Fruit fly (Drosophila melanogaster): Measurements from ENCODE around the gene Arts.

Gene Arts

DNA sequence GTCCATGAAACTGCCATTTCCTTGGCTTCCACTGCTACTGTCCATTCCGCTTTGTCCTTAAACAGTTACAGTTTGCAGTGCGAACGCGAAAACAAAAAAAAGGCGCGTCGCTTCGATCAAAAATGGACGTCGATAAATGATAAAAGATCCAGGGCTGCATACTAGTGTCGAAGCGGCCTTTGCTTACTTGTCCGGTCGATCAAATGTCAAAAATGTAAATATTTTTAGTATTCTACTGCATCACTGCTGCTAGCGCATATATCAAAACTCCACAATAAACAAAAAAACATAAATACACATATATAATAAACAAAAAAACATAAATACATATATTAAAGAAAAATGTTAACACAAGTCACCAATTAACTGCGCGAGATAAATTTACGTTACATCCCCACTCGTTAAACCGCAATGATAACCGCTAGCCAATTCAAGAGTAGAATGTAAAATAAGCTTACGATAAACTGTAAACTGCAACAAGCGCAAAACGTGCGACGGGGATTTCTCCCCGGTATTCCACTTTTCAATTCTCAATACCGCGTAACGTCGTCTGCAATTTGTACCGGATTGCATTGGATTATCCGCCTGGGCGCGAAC lies 7.6 kb upstream of the Arts start, which contains the start of the genes spd-2 and Apl (continued):
- TF ChIP-seq CG3847 (GFP tag; IDR thresholded peaks at IDR 0.05) (no peak), Dad (GFP tag; optimal IDR thresholded peaks at IDR 0.05) (no peak), CTCF (GFP tag; optimal IDR thresholded peaks at IDR 0.05) (peak; percentile 68), Lpt (GFP tag; optimal IDR thresholded peaks at IDR 0.05) (no peak), Sox102F (GFP tag; optimal IDR thresholded peaks at IDR 0.05) (no peak), CG1832 (GFP tag; optimal IDR thresholded peaks at IDR 0.05) (no peak), caup (GFP tag; optimal IDR thresholded peaks at IDR 0.05; ENCODE audit: severe bottlenecking) (no peak), CG1024 (GFP tag; IDR thresholded peaks at IDR 0.05) (no peak), kay (GFP tag; optimal IDR thresholded peaks at IDR 0.05) (no peak), scrt (GFP tag; optimal IDR thresholded peaks at IDR 0.05) (no peak), CG11504 (tag; optimal IDR thresholded peaks at IDR 0.05) (no peak), ERR (GFP tag; optimal IDR thresholded peaks at IDR 0.05) (no peak), CG18262 (tag; optimal IDR thresholded peaks at IDR 0.05) (no peak), CG34376 (GFP tag; optimal IDR thresholded peaks at IDR 0.05) (no peak), BEAF-32 (GFP tag; optimal IDR thresholded peaks at IDR 0.05) (peak; percentile 28), D19B (GFP tag; optimal IDR thresholded peaks at IDR 0.05) (no peak), btn (GFP tag; optimal IDR thresholded peaks at IDR 0.05) (no peak), CG4282 (GFP tag; optimal IDR thresholded peaks at IDR 0.05) (no peak), grn (GFP tag; optimal IDR thresholded peaks at IDR 0.05) (no peak), tap (tag; optimal IDR thresholded peaks at IDR 0.05) (no peak), CG12219 (GFP tag; optimal IDR thresholded peaks at IDR 0.05) (no peak), run (tag; optimal IDR thresholded peaks at IDR 0.05) (no peak), otp (GFP tag; IDR thresholded peaks at IDR 0.05) (no peak), CG6854 (GFP tag; optimal IDR thresholded peaks at IDR 0.05) (no peak), ham (GFP tag; IDR thresholded peaks at IDR 0.05) (no peak), Meics (GFP tag; optimal IDR thresholded peaks at IDR 0.05) (no peak), Ptx1 (GFP tag; IDR thresholded peaks at IDR 0.05) (no peak), CG31365 (tag; optimal IDR thresholded peaks at IDR 0.05) (no peak), Opbp (GFP tag; IDR thresholded peaks at IDR 0.05; ENCODE audit: partially characterized antibody) (no peak), CG17829 (tag; optimal IDR thresholded peaks at IDR 0.05) (no peak), Dbx (GFP tag; IDR thresholded peaks at IDR 0.05) (no peak), CG8388 (GFP tag; optimal IDR thresholded peaks at IDR 0.05) (no peak), Lhr (GFP tag; optimal IDR thresholded peaks at IDR 0.05) (peak; percentile 12), Hsf (GFP tag; optimal IDR thresholded peaks at IDR 0.05) (no peak), MBD-R2 (GFP tag; IDR thresholded peaks at IDR 0.05) (peak; percentile 65; the same call in 1 of the 2 replicates), insv (GFP tag; optimal IDR thresholded peaks at IDR 0.05) (no peak), CG8290 (GFP tag; optimal IDR thresholded peaks at IDR 0.05) (no peak), CG8290 (tag; optimal IDR thresholded peaks at IDR 0.05) (no peak), CG7372 (GFP tag; IDR thresholded peaks at IDR 0.05) (no peak), Vsx1 (GFP tag; optimal IDR thresholded peaks at IDR 0.05) (no peak), HLH4C (GFP tag; IDR thresholded peaks at IDR 0.05; ENCODE audit: partially characterized antibody) (peak; percentile 79), p53 (GFP tag; optimal IDR thresholded peaks at IDR 0.05) (no peak), sens (GFP tag) (no peak), CG6272 (GFP tag; IDR thresholded peaks at IDR 0.05) (no peak), usp (GFP tag; optimal IDR thresholded peaks at IDR 0.05) (no peak), eyg (GFP tag; optimal IDR thresholded peaks at IDR 0.05) (no peak), unc-4 (GFP tag; IDR thresholded peaks at IDR 0.05; ENCODE audit: partially characterized antibody) (0 out of 2 replicates have a peak, but pooled peaks have one; percentile 35), CG2199 (GFP tag; IDR thresholded peaks at IDR 0.05) (no peak), CG2712 (tag; optimal IDR thresholded peaks at IDR 0.05) (no peak), Awh (GFP tag; IDR thresholded peaks at IDR 0.05) (no peak), org-1 (GFP tag; optimal IDR thresholded peaks at IDR 0.05) (no peak)

Measured in whole organism, embryonic.